Worm (Caenorhabditis elegans) whole organism, early embryonic: ENCODE data around the gene T06D4.2.

Source experiments
- B0310.2 ChIP-seq: sonication (generic microtip); optimal IDR thresholded peaks from 2 replicates; lab custom pipeline; 2016; ENCODE audit warnings: mild to moderate bottlenecking, missing genetic modification characterization, missing compliant biosample characterization
- F13C5.2 ChIP-seq: sonication (generic microtip); optimal IDR thresholded peaks from 2 replicates; lab custom pipeline; 2017; ENCODE audit warnings: mild to moderate bottlenecking, missing genetic modification characterization, inconsistent platforms, missing compliant biosample characterization
- aly-1 ChIP-seq: sonication (generic microtip); optimal IDR thresholded peaks from 2 replicates; lab custom pipeline; 2016; ENCODE audit warnings: missing genetic modification characterization, missing compliant biosample characterization
- ama-1 ChIP-seq: fragments of 150-350 bp; optimal IDR thresholded peaks from 2 replicates; lab custom pipeline; 2014
- ceh-13 ChIP-seq: fragments of 200-800 bp; sonication (Bioruptor generic); optimal IDR thresholded peaks from 2 replicates; lab custom pipeline; 2018; ENCODE audit warnings: mild to moderate bottlenecking, missing genetic modification characterization, missing compliant biosample characterization
- ceh-36 ChIP-seq: sonication (generic microtip); optimal IDR thresholded peaks from 2 replicates; lab custom pipeline; 2016; ENCODE audit warnings: missing genetic modification characterization, inconsistent platforms, missing compliant biosample characterization
- ets-7 ChIP-seq: sonication (generic microtip); optimal IDR thresholded peaks from 2 replicates; lab custom pipeline; 2016; ENCODE audit warnings: missing genotype, missing genetic modification characterization, missing compliant biosample characterization
- flt-1 ChIP-seq: fragments of 200-800 bp; sonication (Bioruptor generic); IDR thresholded peaks from 2 replicates; pipeline ENCODE4 v1.3.6; 2022; ENCODE audit warnings: missing genetic modification characterization, missing compliant biosample characterization
- hmbx-1 ChIP-seq: sonication (generic microtip); optimal IDR thresholded peaks from 2 replicates; lab custom pipeline; 2016; ENCODE audit warnings: mild to moderate bottlenecking, missing genetic modification characterization, missing compliant biosample characterization
- hmg-4 ChIP-seq: fragments of 200-800 bp; sonication (Bioruptor generic); optimal IDR thresholded peaks from 2 replicates; lab custom pipeline; 2018; ENCODE audit warnings: mild to moderate bottlenecking, missing genetic modification characterization, missing compliant biosample characterization
- hnd-1 ChIP-seq: sonication (generic microtip); optimal IDR thresholded peaks from 2 replicates; lab custom pipeline; 2016; ENCODE audit warnings: missing genetic modification characterization, missing compliant biosample characterization
- pes-1 ChIP-seq: fragments of 200-800 bp; sonication (Bioruptor generic); IDR thresholded peaks from 2 replicates; pipeline ENCODE4 v1.3.6; 2022; ENCODE audit warnings: missing genetic modification reagents, missing genetic modification characterization, missing compliant biosample characterization
- scrt-1 ChIP-seq: fragments of 200-800 bp; sonication (Bioruptor generic); IDR thresholded peaks from 2 replicates; pipeline ENCODE4 v1.3.6; 2022; ENCODE audit warnings: missing genetic modification characterization, missing compliant biosample characterization
- sea-1 ChIP-seq: fragments of 200-800 bp; sonication (Bioruptor generic); conservative IDR thresholded peaks from 2 replicates; pipeline ENCODE4 v1.3.6; 2022; ENCODE audit warnings: missing genetic modification characterization, missing compliant biosample characterization
- tbx-11 ChIP-seq: fragments of 200-800 bp; sonication (Bioruptor generic); IDR thresholded peaks from 2 replicates; pipeline ENCODE4 v1.3.6; 2022; ENCODE audit warnings: missing genetic modification characterization, missing compliant biosample characterization
- tbx-37 ChIP-seq: fragments of 200-800 bp; sonication (Bioruptor generic); conservative IDR thresholded peaks from 2 replicates; pipeline ENCODE4 v1.3.6; 2022; ENCODE audit warnings: missing genetic modification reagents, missing genetic modification characterization, missing compliant biosample characterization
- tra-4 ChIP-seq: sonication (generic microtip); optimal IDR thresholded peaks from 2 replicates; lab custom pipeline; 2017; ENCODE audit warnings: missing genetic modification characterization, missing compliant biosample characterization

T06D4.2 gene

ce11 chrII:3344917-3345316 is 40.8 kb downstream of the T06D4.2 start, which contains the start of gene bath-28:
Gene bath-28, minus strand, starts transcription at chrII:3344967.
- no peak for TF ChIP-seq hmg-4 (GFP tag; lab: Kevin White, UChicago)
- no peak for TF ChIP-seq scrt-1 (GFP tag; lab: Robert Waterston, UW)
- TF ChIP-seq ama-1 (lab: Kevin White, UChicago) = no peak
- TF ChIP-seq F13C5.2 (tag; lab: Kevin White, UChicago) = no peak
- TF ChIP-seq tbx-11 = no peak
- no peak for TF ChIP-seq ceh-36 (tag; lab: Kevin White, UChicago)
- no peak for TF ChIP-seq sea-1
- no peak for TF ChIP-seq pes-1 (GFP tag; lab: Robert Waterston, UW)
- no peak for TF ChIP-seq tra-4 (tag; lab: Kevin White, UChicago)
- no peak for TF ChIP-seq B0310.2 (tag; lab: Kevin White, UChicago)
- no peak for TF ChIP-seq ets-7
- TF ChIP-seq hmbx-1 (tag; lab: Kevin White, UChicago) = no peak
- TF ChIP-seq tbx-37 (GFP tag; lab: Robert Waterston, UW) = no peak
- no peak for TF ChIP-seq ceh-13 (GFP tag; lab: Kevin White, UChicago)
- no peak for TF ChIP-seq aly-1 (tag; lab: Kevin White, UChicago)
- TF ChIP-seq flt-1 (GFP tag; lab: Robert Waterston, UW) = no peak
- no peak for TF ChIP-seq hnd-1 (tag; lab: Kevin White, UChicago)

ce11 chrII:3343714-3344113 is 42.0 kb downstream of the T06D4.2 start, which contains the start of gene F14D2.15:
Gene F14D2.15, minus strand, starts transcription at chrII:3343814.
- TF ChIP-seq ama-1 (lab: Kevin White, UChicago) (no peak), B0310.2 (tag; lab: Kevin White, UChicago) (no peak), flt-1 (GFP tag; lab: Robert Waterston, UW) (no peak), ceh-13 (GFP tag; lab: Kevin White, UChicago) (no peak), aly-1 (tag; lab: Kevin White, UChicago) (no peak), ceh-36 (tag; lab: Kevin White, UChicago) (no peak), hmbx-1 (tag; lab: Kevin White, UChicago) (no peak), scrt-1 (GFP tag; lab: Robert Waterston, UW) (no peak), tra-4 (tag; lab: Kevin White, UChicago) (no peak), sea-1 (no peak), hmg-4 (GFP tag; lab: Kevin White, UChicago) (no peak), hnd-1 (tag; lab: Kevin White, UChicago) (no peak)

ce11 chrII:3341989-3342388 is 43.7 kb downstream of the T06D4.2 start, which contains the start of gene F14D2.11:
Gene F14D2.11, minus strand, starts transcription at chrII:3342089.
- TF ChIP-seq tbx-37 (GFP tag; lab: Robert Waterston, UW) (no peak), tbx-11 (no peak), F13C5.2 (tag; lab: Kevin White, UChicago) (no peak), sea-1 (no peak), ama-1 (lab: Kevin White, UChicago) (no peak)

- TF ChIP-seq ceh-13 (GFP tag; lab: Kevin White, UChicago) (no peak), sea-1 (no peak), F13C5.2 (tag; lab: Kevin White, UChicago) (no peak)
These were observed 44.9 kb downstream of the T06D4.2 start for ce11 chrII:3340818-3341217.

ce11 chrII:3340251-3340650 is 45.5 kb downstream of the T06D4.2 start, which contains the start of gene F14D2.5:
Gene F14D2.5, plus strand, starts transcription at chrII:3340551.
- TF ChIP-seq tbx-11 (no peak), F13C5.2 (tag; lab: Kevin White, UChicago) (no peak), ets-7 (no peak), sea-1 (no peak), ceh-13 (GFP tag; lab: Kevin White, UChicago) (no peak), tbx-37 (GFP tag; lab: Robert Waterston, UW) (no peak), ama-1 (lab: Kevin White, UChicago) (no peak), scrt-1 (GFP tag; lab: Robert Waterston, UW) (no peak)

- TF ChIP-seq scrt-1 (GFP tag; lab: Robert Waterston, UW) (no peak), tbx-11 (no peak), tbx-37 (GFP tag; lab: Robert Waterston, UW) (no peak), ets-7 (no peak), flt-1 (GFP tag; lab: Robert Waterston, UW) (no peak), ceh-13 (GFP tag; lab: Kevin White, UChicago) (no peak), pes-1 (GFP tag; lab: Robert Waterston, UW) (no peak), ama-1 (lab: Kevin White, UChicago) (no peak), B0310.2 (tag; lab: Kevin White, UChicago) (no peak), tra-4 (tag; lab: Kevin White, UChicago) (no peak), sea-1 (no peak), hmbx-1 (tag; lab: Kevin White, UChicago) (no peak)
These were observed 47.1 kb downstream of the T06D4.2 start, which contains the start of gene F14D2.7 for ce11 chrII:3338556-3338955. Gene F14D2.7, minus strand, starts transcription at chrII:3338656.

- TF ChIP-seq sea-1 = no peak
- TF ChIP-seq hmg-4 (GFP tag; lab: Kevin White, UChicago) = no peak
- no peak for TF ChIP-seq ceh-13 (GFP tag; lab: Kevin White, UChicago)
- TF ChIP-seq F13C5.2 (tag; lab: Kevin White, UChicago) = no peak
These were observed 48.7 kb downstream of the T06D4.2 start, which contains the start of gene F14D2.19 for ce11 chrII:3337039-3337438. Gene F14D2.19, minus strand, starts transcription at chrII:3337139.
